Worm (Caenorhabditis elegans) whole organism, L1 larva: Measurements from ENCODE around the gene thn-1.

ENCODE experiments used
- C04F5.9 ChIP-seq: sonication (generic microtip); optimal IDR thresholded peaks from 2 replicates; lab custom pipeline; 2016; ENCODE audit warnings: missing genetic modification characterization, missing compliant biosample characterization
- C34B4.2 ChIP-seq: sonication (generic microtip); optimal IDR thresholded peaks from 2 replicates; lab custom pipeline; 2017; ENCODE audit warnings: mild to moderate bottlenecking, missing genetic modification characterization, missing compliant biosample characterization
- Y116A8C.19 ChIP-seq: sonication (generic microtip); optimal IDR thresholded peaks from 2 replicates; lab custom pipeline; 2016; ENCODE audit warnings: missing compliant biosample characterization, missing genetic modification characterization, borderline replicate concordance
- aha-1 ChIP-seq: fragments of 150-350 bp; optimal IDR thresholded peaks from 2 replicates; lab custom pipeline; 2014; ENCODE audit warnings: missing biosample characterization, missing genetic modification characterization
- alr-1 ChIP-seq: fragments of 200-800 bp; sonication (Bioruptor generic); optimal IDR thresholded peaks from 2 replicates; lab custom pipeline; 2018; ENCODE audit warnings: borderline replicate concordance, mild to moderate bottlenecking, missing genetic modification characterization, missing compliant biosample characterization
- ama-1 ChIP-seq: fragments of 150-350 bp; optimal IDR thresholded peaks from 2 replicates; lab custom pipeline; 2014
- blmp-1 ChIP-seq: fragments of 150-350 bp; optimal IDR thresholded peaks from 2 replicates; lab custom pipeline; 2014; ENCODE audit warnings: missing biosample characterization, missing genetic modification characterization
- ceh-8 ChIP-seq: fragments of 200-800 bp; sonication (Bioruptor generic); optimal IDR thresholded peaks from 2 replicates; lab custom pipeline; 2018; ENCODE audit warnings: mild to moderate bottlenecking, missing genetic modification characterization, moderate library complexity, missing compliant biosample characterization
- ceh-90 ChIP-seq: sonication (generic microtip); optimal IDR thresholded peaks from 2 replicates; lab custom pipeline; 2016; ENCODE audit warnings: missing genetic modification characterization, missing compliant biosample characterization
- efl-1 ChIP-seq, 4 experiments: fragments of 150-350 bp; optimal IDR thresholded peaks in 3 of 4; peaks in 1 of 4; 1 replicate in 1 of 4; 2 replicates in 3 of 4; lab custom pipeline; 2014; ENCODE audit warnings: missing biosample characterization in 2 of 4, missing genetic modification characterization in 2 of 4, missing genetic modification reagents in 2 of 4
- efl-3 ChIP-seq: fragments of 200-800 bp; sonication (Bioruptor generic); optimal IDR thresholded peaks from 2 replicates; lab custom pipeline; 2018; ENCODE audit warnings: mild to moderate bottlenecking, missing genetic modification characterization, missing compliant biosample characterization
- elt-2 ChIP-seq: sonication (generic microtip); optimal IDR thresholded peaks from 2 replicates; lab custom pipeline; 2016; ENCODE audit warnings: missing genetic modification characterization, mild to moderate bottlenecking, inconsistent platforms, missing compliant biosample characterization, missing genetic modification reagents
- elt-3 ChIP-seq, 6 experiments: fragments of 150-350 bp in 1 of 6; sonication (generic microtip); optimal IDR thresholded peaks; 2 replicates each; lab custom pipeline; 2017 to 2018; ENCODE audit warnings: missing biosample characterization in 6 of 6, missing genetic modification characterization in 6 of 6, inconsistent platforms in 1 of 6
- fkh-10 ChIP-seq: sonication (generic microtip); optimal IDR thresholded peaks from 2 replicates; lab custom pipeline; 2017; ENCODE audit warnings: missing biosample characterization, missing genetic modification reagents, missing genetic modification characterization
- fkh-8 ChIP-seq: sonication (generic microtip); optimal IDR thresholded peaks from 2 replicates; lab custom pipeline; 2016; ENCODE audit warnings: mild to moderate bottlenecking, missing genetic modification characterization, missing compliant biosample characterization
- fos-1 ChIP-seq: fragments of 150-350 bp; optimal IDR thresholded peaks from 2 replicates; lab custom pipeline; 2014; ENCODE audit warnings: missing biosample characterization, missing genetic modification characterization
- grh-1 ChIP-seq: fragments of 200-800 bp; sonication (Bioruptor generic); IDR thresholded peaks from 2 replicates; pipeline ENCODE4 v1.3.6; 2022; ENCODE audit warnings: missing genetic modification reagents, missing genetic modification characterization, missing compliant biosample characterization
- hlh-17 ChIP-seq: fragments of 200-800 bp; sonication (Bioruptor generic); optimal IDR thresholded peaks from 2 replicates; lab custom pipeline; 2018; ENCODE audit warnings: missing genetic modification characterization, mild to moderate bottlenecking, missing compliant biosample characterization, moderate library complexity, borderline replicate concordance
- hpl-2 ChIP-seq: fragments of 150-350 bp; optimal IDR thresholded peaks from 2 replicates; lab custom pipeline; 2014; ENCODE audit warnings: missing biosample characterization, missing genetic modification reagents, missing genetic modification characterization
- irx-1 ChIP-seq: sonication (generic microtip); optimal IDR thresholded peaks from 2 replicates; lab custom pipeline; 2016; ENCODE audit warnings: missing genetic modification characterization, missing compliant biosample characterization
- lin-14 ChIP-seq: fragments of 200-800 bp; sonication (Bioruptor generic); optimal IDR thresholded peaks from 2 replicates; lab custom pipeline; 2018; ENCODE audit warnings: mild to moderate bottlenecking, missing genetic modification characterization, moderate library complexity, missing compliant biosample characterization
- lin-15B ChIP-seq: fragments of 150-350 bp; sonication (generic microtip); optimal IDR thresholded peaks from 3 replicates; lab custom pipeline; 2014; ENCODE audit warnings: missing biosample characterization, missing genetic modification characterization
- lin-35 ChIP-seq, 2 experiments: fragments of 150-350 bp; optimal IDR thresholded peaks; 2 replicates each; lab custom pipeline; 2014; ENCODE audit warnings: missing biosample characterization in 2 of 2, missing genetic modification characterization in 2 of 2, missing genetic modification reagents in 2 of 2
- lir-3 ChIP-seq: sonication (generic microtip); optimal IDR thresholded peaks from 2 replicates; lab custom pipeline; 2016; ENCODE audit warnings: mild to moderate bottlenecking, missing genetic modification characterization, moderate library complexity, missing compliant biosample characterization; ENCODE audit not compliant: poor library complexity
- lsy-2 ChIP-seq, 2 experiments: fragments of 150-350 bp; optimal IDR thresholded peaks; 2 replicates each; lab custom pipeline; 2014; ENCODE audit warnings: missing biosample characterization in 2 of 2, missing genetic modification characterization in 2 of 2
- mab-9 ChIP-seq: fragments of 200-800 bp; sonication (Bioruptor generic); IDR thresholded peaks from 2 replicates; pipeline ENCODE4 v1.3.6; 2022; ENCODE audit warnings: missing genetic modification reagents, missing genetic modification characterization, missing compliant biosample characterization
- nhr-12 ChIP-seq: sonication (generic microtip); optimal IDR thresholded peaks from 2 replicates; lab custom pipeline; 2017; ENCODE audit warnings: missing biosample characterization, missing genetic modification characterization
- nhr-19 ChIP-seq: fragments of 200-800 bp; sonication (Bioruptor generic); conservative IDR thresholded peaks from 2 replicates; pipeline ENCODE4 v1.3.6; 2022; ENCODE audit warnings: missing genetic modification characterization, missing compliant biosample characterization
- nhr-237 ChIP-seq: fragments of 150-350 bp; optimal IDR thresholded peaks from 2 replicates; lab custom pipeline; 2014; ENCODE audit warnings: missing biosample characterization, missing genetic modification characterization
- nhr-28 ChIP-seq: fragments of 150-350 bp; optimal IDR thresholded peaks from 2 replicates; lab custom pipeline; 2014; ENCODE audit warnings: missing biosample characterization, missing genetic modification characterization
- nhr-76 ChIP-seq: sonication (generic microtip); optimal IDR thresholded peaks from 2 replicates; lab custom pipeline; 2017; ENCODE audit warnings: missing biosample characterization, missing genetic modification characterization
- nhr-85 ChIP-seq: sonication (generic microtip); peaks from one replicate; lab custom pipeline; 2016; ENCODE audit warnings: missing genetic modification characterization, inconsistent platforms, missing compliant biosample characterization
- nhr-90 ChIP-seq: sonication (generic microtip); optimal IDR thresholded peaks from 2 replicates; lab custom pipeline; 2016; ENCODE audit warnings: mild to moderate bottlenecking, missing genetic modification characterization, missing compliant biosample characterization; ENCODE audit not compliant: poor library complexity
- pag-3 ChIP-seq: sonication (generic microtip); optimal IDR thresholded peaks from 2 replicates; lab custom pipeline; 2017; ENCODE audit warnings: missing genetic modification characterization, mild to moderate bottlenecking, missing compliant biosample characterization, antibody characterized with exemption, borderline replicate concordance; ENCODE audit not compliant: insufficient read depth
- rnt-1 ChIP-seq: sonication (generic microtip); optimal IDR thresholded peaks from 2 replicates; lab custom pipeline; 2016; ENCODE audit warnings: mild to moderate bottlenecking, missing genetic modification characterization, moderate library complexity, missing compliant biosample characterization
- skn-1 ChIP-seq: fragments of 150-350 bp; optimal IDR thresholded peaks from 2 replicates; lab custom pipeline; 2014; ENCODE audit warnings: missing biosample characterization, missing genetic modification characterization
- snpc-4 ChIP-seq: fragments of 150-350 bp; optimal IDR thresholded peaks from 2 replicates; lab custom pipeline; 2014; ENCODE audit warnings: missing biosample characterization, missing genetic modification characterization
- snu-23 ChIP-seq: sonication (generic microtip); optimal IDR thresholded peaks from 2 replicates; lab custom pipeline; 2016; ENCODE audit warnings: missing genetic modification characterization, missing compliant biosample characterization
- sox-4 ChIP-seq: sonication (generic microtip); optimal IDR thresholded peaks from 2 replicates; lab custom pipeline; 2016; ENCODE audit warnings: missing genetic modification characterization, missing compliant biosample characterization
- sptf-1 ChIP-seq: fragments of 150-350 bp; optimal IDR thresholded peaks from 2 replicates; lab custom pipeline; 2014; ENCODE audit warnings: missing biosample characterization, missing genetic modification characterization
- tbx-2 ChIP-seq: sonication (generic microtip); optimal IDR thresholded peaks from 2 replicates; lab custom pipeline; 2016; ENCODE audit warnings: missing genetic modification characterization, missing compliant biosample characterization
- tlp-1 ChIP-seq: fragments of 150-350 bp; optimal IDR thresholded peaks from 2 replicates; lab custom pipeline; 2014; ENCODE audit warnings: missing biosample characterization, missing genetic modification characterization
- unc-62 ChIP-seq: fragments of 150-350 bp; optimal IDR thresholded peaks from 2 replicates; lab custom pipeline; 2014; ENCODE audit warnings: missing biosample characterization, missing genetic modification reagents, missing genetic modification characterization
- unc-98 ChIP-seq: fragments of 200-800 bp; sonication (Bioruptor generic); IDR thresholded peaks from 2 replicates; pipeline ENCODE4 v1.3.6; 2022; ENCODE audit warnings: missing genetic modification characterization, missing compliant biosample characterization
- xbp-1 ChIP-seq: sonication (generic microtip); optimal IDR thresholded peaks from 2 replicates; lab custom pipeline; 2016; ENCODE audit warnings: missing genetic modification characterization, missing compliant biosample characterization
- zag-1 ChIP-seq: fragments of 150-350 bp; optimal IDR thresholded peaks from 2 replicates; lab custom pipeline; 2014; ENCODE audit warnings: missing biosample characterization, missing genetic modification characterization
- ztf-11 ChIP-seq, 2 experiments: sonication (generic microtip); optimal IDR thresholded peaks; 2 replicates each; lab custom pipeline; 2016 to 2017; ENCODE audit warnings: missing genetic modification characterization in 2 of 2, missing biosample characterization in 1 of 2, missing compliant biosample characterization in 1 of 2
- ztf-4 ChIP-seq: fragments of 150-350 bp; optimal IDR thresholded peaks from 2 replicates; lab custom pipeline; 2014; ENCODE audit warnings: missing biosample characterization, missing genetic modification characterization

The thn-1 gene

DNA sequence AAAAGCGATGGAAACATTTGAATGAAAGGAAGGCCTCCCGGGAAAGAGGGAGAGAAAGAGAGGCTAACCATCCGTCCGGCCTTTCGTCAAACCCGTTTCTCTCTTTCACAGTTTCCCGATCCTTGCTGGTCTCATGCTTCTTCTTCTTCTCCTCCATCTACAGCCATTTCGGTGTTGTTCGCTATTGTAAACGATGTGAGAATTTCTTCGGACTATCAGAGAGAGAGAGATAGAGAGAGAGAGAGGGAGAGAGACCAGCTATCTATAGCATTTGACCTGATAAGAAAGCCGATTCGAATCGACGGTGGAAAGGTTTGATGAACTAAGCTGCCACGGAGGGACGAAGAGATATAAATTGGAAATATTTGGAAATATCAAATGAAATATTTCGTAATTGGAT is 23.6 kb downstream of the thn-1 start:
- TF ChIP-seq efl-1 (optimal IDR thresholded peaks at IDR 0.05; lab: Kevin White, UChicago), result no peak
- TF ChIP-seq efl-1 (GFP tag; optimal IDR thresholded peaks at IDR 0.05 in 1 of 2; lab: Kevin White, UChicago), result peak in 1 of 2 experiments; percentile 71
- TF ChIP-seq ama-1 (lab: Kevin White, UChicago), result no peak
- peak in 2 of 6 experiments; percentile 36 to 50 for TF ChIP-seq elt-3 (tag; optimal IDR thresholded peaks at IDR 0.05; lab: Kevin White, UChicago)
- no peak for TF ChIP-seq sox-4 (tag; lab: Kevin White, UChicago)
- TF ChIP-seq lin-14 (GFP tag; lab: Kevin White, UChicago), result no peak
- no peak for TF ChIP-seq nhr-19 (GFP tag; lab: Robert Waterston, UW)
- no peak for TF ChIP-seq ztf-4
- TF ChIP-seq C34B4.2 (tag; lab: Kevin White, UChicago), result no peak
- no peak for TF ChIP-seq ztf-11 (tag; optimal IDR thresholded peaks at IDR 0.05; lab: Kevin White, UChicago)
- TF ChIP-seq nhr-237 (tag; lab: Kevin White, UChicago), result no peak
- TF ChIP-seq tbx-2 (tag; lab: Kevin White, UChicago), result no peak
- TF ChIP-seq nhr-85 (tag; lab: Kevin White, UChicago), result peak; percentile 39
- no peak for TF ChIP-seq tlp-1
- no peak for TF ChIP-seq snu-23 (GFP tag; lab: Kevin White, UChicago)
- peak; percentile 87 for TF ChIP-seq blmp-1 (tag; lab: Kevin White, UChicago)
- TF ChIP-seq nhr-76 (tag; lab: Kevin White, UChicago), result no peak
- TF ChIP-seq grh-1 (GFP tag; lab: Robert Waterston, UW), result no peak
- no peak for TF ChIP-seq pag-3 (tag; lab: Kevin White, UChicago)

ce11 chrIV:12404137-12404536 is 24.3 kb downstream of the thn-1 start, which contains the start of gene gex-3:
TSS of gene gex-3 (plus strand) at chrIV:12404431.
- TF ChIP-seq tlp-1, result no peak
- peak; percentile 83 for TF ChIP-seq skn-1 (tag; lab: Kevin White, UChicago)
- TF ChIP-seq fos-1 (tag; lab: Kevin White, UChicago), result peak; percentile 79
- no peak for TF ChIP-seq unc-98 (GFP tag; lab: Robert Waterston, UW)
- TF ChIP-seq zag-1, result peak; percentile 19
- no peak for TF ChIP-seq mab-9 (GFP tag; lab: Robert Waterston, UW)
- peak; percentile 96 for TF ChIP-seq lin-15B (tag; lab: Kevin White, UChicago)
- TF ChIP-seq lir-3 (tag; lab: Kevin White, UChicago), result peak; percentile 31
- no peak for TF ChIP-seq C04F5.9
- TF ChIP-seq grh-1 (GFP tag; lab: Robert Waterston, UW), result peak; percentile 64
- TF ChIP-seq pag-3 (tag; lab: Kevin White, UChicago), result no peak
- no peak for TF ChIP-seq C34B4.2 (tag; lab: Kevin White, UChicago)
- peak; percentile 50 for TF ChIP-seq irx-1 (tag; lab: Kevin White, UChicago)
- peak; percentile 84 for TF ChIP-seq fkh-10 (GFP tag; lab: Kevin White, UChicago)
- no peak for TF ChIP-seq hpl-2
- TF ChIP-seq lsy-2 (tag; optimal IDR thresholded peaks at IDR 0.05; lab: Kevin White, UChicago), result peak; percentile 92 to 96
- no peak for TF ChIP-seq hlh-17 (GFP tag; lab: Kevin White, UChicago)
- TF ChIP-seq fkh-8 (tag; lab: Kevin White, UChicago), result peak; percentile 73
- TF ChIP-seq ceh-8 (GFP tag; lab: Kevin White, UChicago), result peak; percentile 70
- peak; percentile 81 for TF ChIP-seq xbp-1 (tag; lab: Kevin White, UChicago)
- no peak for TF ChIP-seq alr-1
- no peak for TF ChIP-seq sptf-1
- peak; percentile 26 for TF ChIP-seq ztf-4
- TF ChIP-seq lin-35 (GFP tag; optimal IDR thresholded peaks at IDR 0.05; lab: Kevin White, UChicago), result peak; percentile 96 to 99
- no peak for TF ChIP-seq ama-1 (lab: Kevin White, UChicago)
- peak; percentile 19 for TF ChIP-seq elt-2 (tag; lab: Kevin White, UChicago)
- TF ChIP-seq tbx-2 (tag; lab: Kevin White, UChicago), result peak; percentile 78
- no peak for TF ChIP-seq sox-4 (tag; lab: Kevin White, UChicago)
- no peak for TF ChIP-seq aha-1
- TF ChIP-seq unc-62 (GFP tag; lab: Kevin White, UChicago), result no peak
- TF ChIP-seq nhr-28 (tag; lab: Kevin White, UChicago), result no peak
- peak; percentile 87 for TF ChIP-seq rnt-1 (tag; lab: Kevin White, UChicago)
- no peak for TF ChIP-seq Y116A8C.19
- no peak for TF ChIP-seq nhr-12 (tag; lab: Kevin White, UChicago)
- TF ChIP-seq nhr-90 (tag; lab: Kevin White, UChicago), result peak; percentile 78
- no peak for TF ChIP-seq nhr-76 (tag; lab: Kevin White, UChicago)
- TF ChIP-seq efl-3, result no peak
- TF ChIP-seq snpc-4 (tag; lab: Kevin White, UChicago), result peak; percentile 67
- TF ChIP-seq nhr-237 (tag; lab: Kevin White, UChicago), result peak; percentile 16
- peak; percentile 15 for TF ChIP-seq ceh-90 (tag; lab: Kevin White, UChicago)
- peak; percentile 90 to 97 for TF ChIP-seq efl-1 (optimal IDR thresholded peaks at IDR 0.05; lab: Kevin White, UChicago)
- peak; percentile 95 to 100 for TF ChIP-seq efl-1 (GFP tag; optimal IDR thresholded peaks at IDR 0.05 in 1 of 2; lab: Kevin White, UChicago)
